Fruit fly (Drosophila melanogaster) whole organism, embryonic: Measurements from ENCODE around the gene TM9SF3.

Source experiments
- Ada2b ChIP-seq: fragments of 200-800 bp; sonication (Bioruptor generic); IDR thresholded peaks from 2 replicates; pipeline ENCODE4 v1.3.6; 2022; ENCODE audit warnings: missing biosample characterization, missing genetic modification characterization
- Bgb ChIP-seq: fragments of 200-800 bp; sonication (Bioruptor generic); IDR thresholded peaks from 2 replicates; pipeline ENCODE4 v1.3.6; 2022; ENCODE audit warnings: missing biosample characterization, missing genetic modification characterization; ENCODE audit not compliant: partially characterized antibody
- CG10274 ChIP-seq: fragments of 200-800 bp; sonication (Bioruptor generic); optimal IDR thresholded peaks from 3 replicates; lab custom pipeline; 2017; ENCODE audit warnings: missing biosample characterization, mild to moderate bottlenecking, missing genetic modification characterization
- CG10462 ChIP-seq: fragments of 200-800 bp; sonication (Bioruptor generic); optimal IDR thresholded peaks from 2 replicates; lab custom pipeline; 2016; ENCODE audit warnings: missing biosample characterization, missing genetic modification characterization
- CG11456 ChIP-seq: fragments of 200-800 bp; sonication (Bioruptor generic); IDR thresholded peaks from 3 replicates; pipeline ENCODE4 v1.3.6; 2022; ENCODE audit warnings: missing biosample characterization, missing genetic modification characterization
- CG16815 ChIP-seq: fragments of 200-800 bp; sonication (Bioruptor generic); optimal IDR thresholded peaks from 3 replicates; lab custom pipeline; 2017; ENCODE audit warnings: missing biosample characterization, mild to moderate bottlenecking, missing genetic modification characterization
- CG17328 ChIP-seq: fragments of 200-800 bp; sonication (Bioruptor generic); IDR thresholded peaks from 2 replicates; pipeline ENCODE4 v1.3.6; 2022; ENCODE audit warnings: missing biosample characterization, missing genetic modification characterization
- CG17612 ChIP-seq: fragments of 200-800 bp; sonication (Bioruptor generic); IDR thresholded peaks from 2 replicates; pipeline ENCODE4 v1.3.6; 2022; ENCODE audit warnings: missing biosample characterization, missing genetic modification characterization
- CG1832 ChIP-seq: fragments of 200-800 bp; sonication (Bioruptor generic); optimal IDR thresholded peaks from 2 replicates; lab custom pipeline; 2017; ENCODE audit warnings: missing biosample characterization, mild to moderate bottlenecking, missing genetic modification characterization, inconsistent platforms
- CG2678 ChIP-seq: fragments of 200-800 bp; sonication (Bioruptor generic); optimal IDR thresholded peaks from 3 replicates; lab custom pipeline; 2019; ENCODE audit warnings: missing biosample characterization, mild to moderate bottlenecking, missing genetic modification characterization, moderate library complexity
- CG31441 ChIP-seq: fragments of 200-800 bp; sonication (Bioruptor generic); IDR thresholded peaks from 2 replicates; pipeline ENCODE4 v1.3.6; 2022; ENCODE audit warnings: missing biosample characterization, missing genetic modification characterization
- CG34422 ChIP-seq: fragments of 200-800 bp; sonication (Bioruptor generic); IDR thresholded peaks from 3 replicates; pipeline ENCODE4 v1.3.6; 2022; ENCODE audit warnings: missing biosample characterization, missing genetic modification characterization
- CG42726 ChIP-seq: fragments of 200-800 bp; sonication (Bioruptor generic); IDR thresholded peaks from 2 replicates; pipeline ENCODE4 v1.3.6; 2022; ENCODE audit warnings: missing biosample characterization, missing genetic modification characterization; ENCODE audit not compliant: partially characterized antibody
- CG4360 ChIP-seq: fragments of 200-800 bp; sonication (Bioruptor generic); IDR thresholded peaks from 2 replicates; pipeline ENCODE4 v1.3.6; 2022; ENCODE audit warnings: missing biosample characterization, missing genetic modification characterization
- CG4424 ChIP-seq: fragments of 200-800 bp; sonication (Bioruptor generic); optimal IDR thresholded peaks from 3 replicates; lab custom pipeline; 2016; ENCODE audit warnings: missing biosample characterization, missing genetic modification characterization
- CG7786 ChIP-seq: fragments of 200-800 bp; sonication (Bioruptor generic); optimal IDR thresholded peaks from 2 replicates; lab custom pipeline; 2016; ENCODE audit warnings: missing biosample characterization, missing genetic modification characterization
- CG7928 ChIP-seq: fragments of 200-800 bp; sonication (Bioruptor generic); optimal IDR thresholded peaks from 2 replicates; lab custom pipeline; 2017; ENCODE audit warnings: missing biosample characterization, mild to moderate bottlenecking, missing genetic modification characterization
- CG8089 ChIP-seq: fragments of 200-800 bp; sonication (Bioruptor generic); optimal IDR thresholded peaks from 3 replicates; lab custom pipeline; 2016; ENCODE audit warnings: missing biosample characterization, missing genetic modification characterization
- CTCF ChIP-seq: fragments of 200-800 bp; sonication (Bioruptor generic); optimal IDR thresholded peaks from 2 replicates; lab custom pipeline; 2017; ENCODE audit warnings: missing biosample characterization, mild to moderate bottlenecking, missing genetic modification characterization, moderate library complexity
- Camta ChIP-seq: fragments of 200-800 bp; sonication (Bioruptor generic); optimal IDR thresholded peaks from 2 replicates; lab custom pipeline; 2016; ENCODE audit warnings: missing biosample characterization, missing genetic modification characterization
- Dbx ChIP-seq: fragments of 200-800 bp; sonication (Bioruptor generic); IDR thresholded peaks from 3 replicates; pipeline ENCODE4 v1.3.6; 2022; ENCODE audit warnings: missing biosample characterization, missing genetic modification characterization
- E2f1 ChIP-seq: fragments of 200-800 bp; sonication (Bioruptor generic); IDR thresholded peaks from 2 replicates; pipeline ENCODE4 v1.3.6; 2022; ENCODE audit warnings: missing biosample characterization, missing genetic modification characterization
- HHEX ChIP-seq: fragments of 200-800 bp; sonication (Bioruptor generic); optimal IDR thresholded peaks from 3 replicates; lab custom pipeline; 2017; ENCODE audit warnings: missing biosample characterization, mild to moderate bottlenecking, missing genetic modification characterization, missing genetic modification reagents
- Med ChIP-seq: fragments of 200-800 bp; sonication (Bioruptor generic); peaks from one replicate; lab custom pipeline; 2016; ENCODE audit warnings: missing biosample characterization, missing genetic modification characterization, mild to moderate bottlenecking, inconsistent platforms, moderate library complexity
- NK7.1 ChIP-seq: fragments of 200-800 bp; sonication (Bioruptor generic); optimal IDR thresholded peaks from 3 replicates; lab custom pipeline; 2016; ENCODE audit warnings: missing biosample characterization, missing genetic modification characterization
- Nf-YB ChIP-seq: fragments of 200-800 bp; sonication (Bioruptor generic); optimal IDR thresholded peaks from 3 replicates; lab custom pipeline; 2019; ENCODE audit warnings: missing biosample characterization, mild to moderate bottlenecking, missing genetic modification characterization, moderate library complexity
- Spps ChIP-seq: fragments of 200-800 bp; sonication (Bioruptor generic); optimal IDR thresholded peaks from 2 replicates; lab custom pipeline; 2018; ENCODE audit warnings: missing biosample characterization, mild to moderate bottlenecking, missing genetic modification characterization
- ash1 ChIP-seq: fragments of 200-800 bp; sonication (Bioruptor generic); optimal IDR thresholded peaks from 2 replicates; lab custom pipeline; 2018; ENCODE audit warnings: missing biosample characterization, mild to moderate bottlenecking, missing genetic modification characterization
- bowl ChIP-seq: fragments of 200-800 bp; sonication (Bioruptor generic); IDR thresholded peaks from 2 replicates; pipeline ENCODE4 v1.3.6; 2022; ENCODE audit warnings: missing biosample characterization, missing genetic modification characterization
- crp ChIP-seq, 2 experiments: fragments of 200-800 bp; sonication (Bioruptor generic); optimal IDR thresholded peaks; 2 replicates in 1 of 2; 3 replicates in 1 of 2; lab custom pipeline; 2017; ENCODE audit warnings: missing biosample characterization in 2 of 2, missing genetic modification characterization in 2 of 2, mild to moderate bottlenecking in 1 of 2, moderate library complexity in 1 of 2
- disco-r ChIP-seq: fragments of 200-800 bp; sonication (Bioruptor generic); optimal IDR thresholded peaks from 2 replicates; lab custom pipeline; 2016; ENCODE audit warnings: missing biosample characterization, missing genetic modification characterization
- dmrt11E ChIP-seq: fragments of 200-800 bp; sonication (Bioruptor generic); optimal IDR thresholded peaks from 3 replicates; lab custom pipeline; 2018; ENCODE audit warnings: missing biosample characterization, mild to moderate bottlenecking, missing genetic modification characterization, moderate library complexity
- ems ChIP-seq: fragments of 200-800 bp; sonication (Bioruptor generic); optimal IDR thresholded peaks from 3 replicates; lab custom pipeline; 2016; ENCODE audit warnings: missing biosample characterization, missing genetic modification characterization
- fd64A ChIP-seq: fragments of 200-800 bp; sonication (Bioruptor generic); optimal IDR thresholded peaks from 3 replicates; lab custom pipeline; 2018; ENCODE audit warnings: missing biosample characterization, mild to moderate bottlenecking, missing genetic modification characterization
- gce ChIP-seq: fragments of 200-800 bp; sonication (Bioruptor generic); IDR thresholded peaks from 3 replicates; pipeline ENCODE4 v1.3.6; 2022; ENCODE audit warnings: missing biosample characterization, missing genetic modification characterization
- hb ChIP-seq: fragments of 200-800 bp; sonication (Bioruptor generic); IDR thresholded peaks from 3 replicates; pipeline ENCODE4 v1.3.6; 2022; ENCODE audit warnings: missing biosample characterization, missing genetic modification characterization; ENCODE audit not compliant: partially characterized antibody
- hth ChIP-seq: fragments of >200 bp; optimal IDR thresholded peaks from 2 replicates; lab custom pipeline; 2017; ENCODE audit warnings: inconsistent platforms
- lbe ChIP-seq: fragments of 200-800 bp; sonication (Bioruptor generic); optimal IDR thresholded peaks from 2 replicates; lab custom pipeline; 2016; ENCODE audit warnings: missing biosample characterization, mild to moderate bottlenecking, missing genetic modification characterization
- lilli ChIP-seq: fragments of 200-800 bp; sonication (Bioruptor generic); optimal IDR thresholded peaks from 3 replicates; lab custom pipeline; 2016; ENCODE audit warnings: missing biosample characterization, missing genetic modification characterization
- nerfin-1 ChIP-seq: fragments of 200-800 bp; sonication (Bioruptor generic); optimal IDR thresholded peaks from 3 replicates; lab custom pipeline; 2019; ENCODE audit warnings: missing biosample characterization, mild to moderate bottlenecking, missing genetic modification characterization, moderate library complexity
- nerfin-2 ChIP-seq: fragments of 200-800 bp; sonication (Bioruptor generic); IDR thresholded peaks from 2 replicates; pipeline ENCODE4 v1.3.6; 2022; ENCODE audit warnings: missing biosample characterization, missing genetic modification characterization; ENCODE audit not compliant: partially characterized antibody
- pb ChIP-seq: fragments of 200-800 bp; sonication (Bioruptor generic); optimal IDR thresholded peaks from 3 replicates; lab custom pipeline; 2016; ENCODE audit warnings: missing biosample characterization, missing genetic modification characterization
- prd ChIP-seq, 3 experiments: fragments of >200 bp in 2 of 3; fragments of 200-800 bp in 1 of 3; sonication (Bioruptor generic) in 1 of 3; optimal IDR thresholded peaks in 2 of 3; IDR thresholded peaks in 1 of 3; 2 replicates in 2 of 3; 3 replicates in 1 of 3; pipeline versions ENCODE4 v1.3.6 to Lab custom; 2017 to 2022; ENCODE audit warnings: missing biosample characterization in 1 of 3, missing genetic modification characterization in 1 of 3
- ranshi ChIP-seq: fragments of 200-800 bp; sonication (Bioruptor generic); IDR thresholded peaks from 2 replicates; pipeline ENCODE4 v1.3.6; 2022; ENCODE audit warnings: missing biosample characterization, missing genetic modification characterization
- repo ChIP-seq: fragments of 200-800 bp; sonication (Bioruptor generic); optimal IDR thresholded peaks from 2 replicates; lab custom pipeline; 2016; ENCODE audit warnings: missing biosample characterization, missing genetic modification characterization
- schlank ChIP-seq: fragments of 200-800 bp; sonication (Bioruptor generic); optimal IDR thresholded peaks from 2 replicates; lab custom pipeline; 2018; ENCODE audit warnings: missing biosample characterization, mild to moderate bottlenecking, missing genetic modification characterization
- sim ChIP-seq: fragments of 200-800 bp; sonication (Bioruptor generic); IDR thresholded peaks from 2 replicates; pipeline ENCODE4 v1.3.6; 2022; ENCODE audit warnings: missing biosample characterization, missing genetic modification characterization
- tna ChIP-seq: fragments of 200-800 bp; sonication (Bioruptor generic); IDR thresholded peaks from 2 replicates; pipeline ENCODE4 v1.3.6; 2022; ENCODE audit warnings: missing biosample characterization, missing genetic modification characterization; ENCODE audit not compliant: partially characterized antibody
- usp ChIP-seq: fragments of >200 bp; optimal IDR thresholded peaks from 2 replicates; lab custom pipeline; 2017; ENCODE audit warnings: missing biosample characterization, missing genetic modification characterization
- wor ChIP-seq: fragments of 200-800 bp; sonication (Bioruptor generic); IDR thresholded peaks from 2 replicates; pipeline ENCODE4 v1.3.6; 2022; ENCODE audit warnings: missing biosample characterization, missing genetic modification characterization
- zf30C ChIP-seq: fragments of 200-800 bp; sonication (Bioruptor generic); optimal IDR thresholded peaks from 3 replicates; lab custom pipeline; 2018; ENCODE audit warnings: missing biosample characterization, mild to moderate bottlenecking, missing genetic modification characterization

TM9SF3 gene

dm6 chr3L:5603860-5604415 lies at the start of gene TM9SF3 (continued):
- TF ChIP-seq ash1 (GFP tag; lab: Kevin White, UChicago) (no peak), tna (peak; percentile 62), Bgb (GFP tag; lab: Robert Waterston, UW) (peak; percentile 81), Nf-YB (no peak), CG4360 (no peak), CG8089 (GFP tag; lab: Kevin White, UChicago) (peak; percentile 4), CG34422 (GFP tag; lab: Robert Waterston, UW) (peak; percentile 19; the same call in 1 of the 3 replicates), CG17612 (no peak), ems (GFP tag; lab: Kevin White, UChicago) (peak; percentile 25), CTCF (peak; percentile 13), sim (no peak), Spps (no peak), dmrt11E (tag; lab: Kevin White, UChicago) (no peak), CG10462 (GFP tag; lab: Kevin White, UChicago) (no peak), fd64A (no peak), HHEX (GFP tag; lab: Kevin White, UChicago) (no peak), lbe (GFP tag; lab: Kevin White, UChicago) (no peak), crp (GFP tag; optimal IDR thresholded peaks at IDR 0.05; lab: Kevin White, UChicago) (peak in 1 of 2 experiments; percentile 4), Med (GFP tag; lab: Kevin White, UChicago) (peak; percentile 59), ranshi (GFP tag; lab: Robert Waterston, UW) (no peak), hb (GFP tag; lab: Robert Waterston, UW) (peak; percentile 85), CG7786 (GFP tag; lab: Kevin White, UChicago) (no peak), CG17328 (GFP tag; lab: Robert Waterston, UW) (no peak), disco-r (GFP tag; lab: Kevin White, UChicago) (no peak), CG7928 (peak; percentile 9), CG11456 (no peak), gce (GFP tag; lab: Robert Waterston, UW) (no peak), CG2678 (tag; lab: Kevin White, UChicago) (no peak), Ada2b (no peak), nerfin-1 (tag; lab: Kevin White, UChicago) (no peak), CG10274 (GFP tag; lab: Kevin White, UChicago) (no peak), usp (GFP tag; lab: Kevin White, UChicago) (no peak), wor (GFP tag; lab: Robert Waterston, UW) (no peak), Camta (no peak), CG16815 (no peak), schlank (tag; lab: Kevin White, UChicago) (no peak), bowl (GFP tag; lab: Robert Waterston, UW) (no peak), zf30C (GFP tag; lab: Kevin White, UChicago) (no peak), lilli (GFP tag; lab: Kevin White, UChicago) (peak; percentile 34), hth (lab: Kevin White, UChicago) (no peak), NK7.1 (GFP tag; lab: Kevin White, UChicago) (no peak), CG31441 (GFP tag; lab: Robert Waterston, UW) (peak; percentile 87), Dbx (GFP tag; lab: Robert Waterston, UW) (no peak), CG1832 (GFP tag; lab: Kevin White, UChicago) (no peak), pb (no peak), prd (optimal IDR thresholded peaks at IDR 0.05; lab: Kevin White, UChicago) (no peak), prd (GFP tag; IDR thresholded peaks at IDR 0.05; lab: Robert Waterston, UW) (0 out of 3 replicates have a peak, but pooled peaks have one; percentile 20), CG4424 (GFP tag; lab: Kevin White, UChicago) (no peak), E2f1 (GFP tag; lab: Robert Waterston, UW) (no peak), nerfin-2 (peak; percentile 83), repo (GFP tag; lab: Kevin White, UChicago) (no peak), CG42726 (peak; percentile 81)
